Worm (Caenorhabditis elegans) whole organism, late embryonic: ENCODE results near the gene C09G12.17.

Experiments used
- F13H6.1 ChIP-seq: sonication (generic microtip); optimal IDR thresholded peaks from 2 replicates; lab custom pipeline; 2016; ENCODE audit warnings: missing genetic modification characterization, missing compliant biosample characterization
- K09A11.1 ChIP-seq: sonication (generic microtip); optimal IDR thresholded peaks from 2 replicates; lab custom pipeline; 2017; ENCODE audit warnings: antibody characterized with exemption, mild to moderate bottlenecking, missing genetic modification characterization, missing compliant biosample characterization; ENCODE audit not compliant: insufficient read depth
- ama-1 ChIP-seq: fragments of 150-350 bp; optimal IDR thresholded peaks from 2 replicates; lab custom pipeline; 2014
- ceh-19 ChIP-seq: fragments of 200-800 bp; sonication (Bioruptor generic); optimal IDR thresholded peaks from 2 replicates; lab custom pipeline; 2018; ENCODE audit warnings: mild to moderate bottlenecking, missing genetic modification characterization, missing compliant biosample characterization
- ceh-34 ChIP-seq: sonication (generic microtip); optimal IDR thresholded peaks from 2 replicates; lab custom pipeline; 2016; ENCODE audit warnings: mild to moderate bottlenecking, missing genetic modification characterization, missing compliant biosample characterization
- ets-4 ChIP-seq: sonication (generic microtip); optimal IDR thresholded peaks from 2 replicates; lab custom pipeline; 2016; ENCODE audit warnings: missing genetic modification characterization, missing compliant biosample characterization
- fkh-10 ChIP-seq: fragments of 150-350 bp; optimal IDR thresholded peaks from 2 replicates; lab custom pipeline; 2014; ENCODE audit warnings: missing biosample characterization, missing genetic modification reagents, missing genetic modification characterization
- gmeb-2 ChIP-seq: sonication (generic microtip); optimal IDR thresholded peaks from 2 replicates; lab custom pipeline; 2016; ENCODE audit warnings: missing genetic modification characterization, inconsistent platforms, missing compliant biosample characterization
- hlh-15 ChIP-seq: sonication (generic microtip); optimal IDR thresholded peaks from 2 replicates; lab custom pipeline; 2016; ENCODE audit warnings: missing genetic modification characterization, missing compliant biosample characterization
- lin-11 ChIP-seq: fragments of 200-800 bp; sonication (Bioruptor generic); optimal IDR thresholded peaks from 2 replicates; lab custom pipeline; 2018; ENCODE audit warnings: mild to moderate bottlenecking, missing genetic modification characterization, missing compliant biosample characterization
- pag-3 ChIP-seq: sonication (generic microtip); optimal IDR thresholded peaks from 2 replicates; lab custom pipeline; 2016; ENCODE audit warnings: missing compliant biosample characterization, missing genetic modification characterization, borderline replicate concordance
- pha-4 ChIP-seq: fragments of 150-350 bp; optimal IDR thresholded peaks from 2 replicates; lab custom pipeline; 2018; ENCODE audit warnings: missing biosample characterization, missing genetic modification reagents, missing genetic modification characterization
- pqm-1 ChIP-seq: sonication (generic microtip); optimal IDR thresholded peaks from 2 replicates; lab custom pipeline; 2016; ENCODE audit warnings: missing genetic modification characterization, missing compliant biosample characterization
- unc-86 ChIP-seq: sonication (generic microtip); optimal IDR thresholded peaks from 2 replicates; lab custom pipeline; 2016; ENCODE audit warnings: missing genetic modification characterization, missing compliant biosample characterization

DNA sequence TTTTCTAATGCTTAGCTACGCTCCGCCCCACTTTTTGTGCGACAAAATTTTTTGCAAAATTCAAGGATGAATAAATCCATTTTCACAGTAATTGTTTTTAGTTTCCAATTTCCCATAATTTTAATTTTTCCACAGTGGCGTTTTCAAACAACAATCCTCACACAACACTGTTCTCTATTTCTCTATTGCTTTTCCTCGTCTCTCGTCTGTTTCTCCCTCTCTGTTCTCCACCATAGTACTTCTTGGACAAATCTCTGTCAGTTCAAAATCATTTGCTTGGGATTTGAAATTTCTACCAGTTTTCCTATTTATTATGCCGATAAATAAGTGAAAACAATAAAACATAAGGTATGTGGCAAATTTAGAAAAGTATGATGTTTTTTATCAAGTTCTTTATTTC lies 33.0 kb downstream of the C09G12.17 start, which contains the start of gene F58E2.4:
- no peak for TF ChIP-seq pha-4
- TF ChIP-seq pqm-1 (tag; lab: Kevin White, UChicago) = no peak
- TF ChIP-seq lin-11 (tag; lab: Kevin White, UChicago) = no peak
- no peak for TF ChIP-seq pag-3 (tag; lab: Kevin White, UChicago)
- no peak for TF ChIP-seq F13H6.1
- TF ChIP-seq unc-86 = no peak
- TF ChIP-seq ceh-19 = no peak
- no peak for TF ChIP-seq ets-4 (tag; lab: Kevin White, UChicago)
- TF ChIP-seq fkh-10 (GFP tag; lab: Kevin White, UChicago) = no peak
- TF ChIP-seq gmeb-2 (tag; lab: Kevin White, UChicago) = no peak
- no peak for TF ChIP-seq ama-1
- no peak for TF ChIP-seq K09A11.1
- no peak for TF ChIP-seq ceh-34
- no peak for TF ChIP-seq hlh-15
